Worm (Caenorhabditis elegans): ENCODE measurements around the gene M142.5.

The M142.5 gene

DNA sequence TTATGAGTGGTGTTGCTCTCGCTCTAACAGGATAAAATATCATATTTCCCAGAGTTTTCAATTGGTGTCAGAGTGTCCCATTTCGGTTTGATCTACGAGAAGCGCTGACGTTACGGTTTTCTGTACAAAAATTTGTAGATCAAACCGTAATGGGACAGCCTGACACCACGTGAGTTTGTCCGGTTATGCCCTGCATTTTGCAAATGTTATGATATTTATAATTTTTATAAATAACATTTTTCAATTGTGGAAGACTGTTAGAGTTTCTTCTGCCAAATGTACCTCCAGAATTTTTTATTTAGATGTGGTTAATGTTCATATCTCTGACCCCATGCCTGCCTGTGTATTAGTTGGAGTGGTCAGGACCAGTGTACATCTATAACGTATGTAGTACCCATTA, 36.8 kb upstream of the M142.5 start, which contains the start of gene fbxb-87:
Gene fbxb-87 (plus strand): TSS at position 301 of the 400 bp plus-strand sequence.
- TF ChIP-seq egl-5 (tag; optimal IDR thresholded peaks at IDR 0.05): no peak
- no peak for TF ChIP-seq ceh-9 (tag; optimal IDR thresholded peaks at IDR 0.05)
- no peak for TF ChIP-seq nhr-77 (tag; optimal IDR thresholded peaks at IDR 0.05)

DNA sequence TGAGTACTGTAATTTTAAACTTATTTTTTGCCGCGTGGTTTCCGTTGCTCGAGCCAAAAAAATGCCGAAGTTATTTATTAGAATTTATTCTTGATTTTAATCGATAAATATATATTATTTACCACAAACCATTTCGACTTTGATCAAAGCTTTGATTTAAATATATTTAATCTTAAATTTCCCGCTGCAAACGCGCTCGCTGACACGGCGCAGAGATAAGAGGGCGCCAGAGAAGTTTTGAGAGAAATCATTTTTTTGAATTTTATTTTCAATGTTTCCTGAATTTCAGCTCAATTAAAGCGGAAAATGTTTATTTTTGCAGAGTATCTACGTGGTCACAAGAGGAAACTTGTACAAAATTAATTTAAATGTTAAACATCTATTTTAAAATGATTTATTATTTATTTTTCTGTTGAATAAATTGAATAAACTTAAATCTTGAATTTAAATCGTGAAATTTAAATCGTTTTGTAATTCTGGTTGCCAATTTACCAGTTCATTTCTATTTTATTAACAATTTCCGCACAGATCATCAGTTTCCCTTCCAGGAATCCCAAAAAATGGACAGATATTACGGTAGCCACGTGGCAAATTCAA, 35.1 kb upstream of the M142.5 start, which contains the start of gene com-1:
Gene com-1 (plus strand): TSS at position 547 of the 597 bp plus-strand sequence.
- TF ChIP-seq nhr-67 (tag; optimal IDR thresholded peaks at IDR 0.05) (no peak), nhr-23 (tag; optimal IDR thresholded peaks at IDR 0.05) (peak; percentile 42), mdl-1 (tag; optimal IDR thresholded peaks at IDR 0.05) (no peak), pha-4 (tag; optimal IDR thresholded peaks at IDR 0.05) (peak; percentile 70), lin-15B (tag; optimal IDR thresholded peaks at IDR 0.05) (peak; percentile 83), ceh-28 (tag; optimal IDR thresholded peaks at IDR 0.05) (no peak), nfya-1 (tag; optimal IDR thresholded peaks at IDR 0.05; ENCODE audit: insufficient read depth) (peak; percentile 54), hmg-11 (tag; optimal IDR thresholded peaks at IDR 0.05) (peak; percentile 41), mml-1 (tag; optimal IDR thresholded peaks at IDR 0.05) (no peak), snpc-4 (tag; optimal IDR thresholded peaks at IDR 0.05) (peak; percentile 26), ceh-82 (tag; optimal IDR thresholded peaks at IDR 0.05) (no peak), ama-1 (optimal IDR thresholded peaks at IDR 0.05) (no peak)

DNA sequence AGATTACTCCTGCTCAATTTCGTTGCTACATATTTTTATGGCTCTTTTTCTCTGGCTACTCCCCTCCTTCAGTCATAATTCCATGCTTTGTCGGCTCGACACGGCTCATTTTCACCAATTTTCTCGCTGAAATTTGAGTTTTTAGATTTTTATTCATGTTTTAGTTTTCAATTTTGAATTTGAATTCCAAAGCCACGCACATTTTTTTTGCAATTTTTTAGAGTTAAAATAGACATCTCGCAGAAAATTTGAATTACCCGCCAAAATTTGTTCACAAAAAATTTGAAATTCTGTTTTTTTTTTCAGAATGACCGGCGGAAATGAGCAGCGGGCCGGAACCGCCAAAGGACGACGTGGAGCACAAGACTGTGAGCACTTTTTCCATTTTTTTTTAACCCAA, 28.7 kb upstream of the M142.5 start, which contains the start of gene unc-119:
Gene unc-119 (plus strand): TSS at position 301 of the 400 bp plus-strand sequence.
- no peak for TF ChIP-seq unc-62 (GFP tag; optimal IDR thresholded peaks at IDR 0.05)
- no peak for TF ChIP-seq nhr-11 (tag; optimal IDR thresholded peaks at IDR 0.05)
- TF ChIP-seq aly-2 (tag; optimal IDR thresholded peaks at IDR 0.05): no peak
- no peak for TF ChIP-seq mml-1 (tag; optimal IDR thresholded peaks at IDR 0.05)
- no peak for TF ChIP-seq nhr-43 (tag; optimal IDR thresholded peaks at IDR 0.05; ENCODE audit: poor library complexity, severe bottlenecking)
- TF ChIP-seq pqm-1 (tag; optimal IDR thresholded peaks at IDR 0.05): no peak
- TF ChIP-seq ama-1 (optimal IDR thresholded peaks at IDR 0.05): no peak
- TF ChIP-seq nhr-77 (tag; optimal IDR thresholded peaks at IDR 0.05): no peak
- TF ChIP-seq ceh-16 (tag; optimal IDR thresholded peaks at IDR 0.05): no peak
- TF ChIP-seq elt-3 (tag; optimal IDR thresholded peaks at IDR 0.05): no peak
- TF ChIP-seq nhr-12 (tag; optimal IDR thresholded peaks at IDR 0.05): no peak
- TF ChIP-seq ZK546.5 (tag; optimal IDR thresholded peaks at IDR 0.05): no peak
- TF ChIP-seq fkh-10 (GFP tag; optimal IDR thresholded peaks at IDR 0.05): no peak
- no peak for TF ChIP-seq unc-39 (tag; optimal IDR thresholded peaks at IDR 0.05)
- no peak for TF ChIP-seq ceh-28 (tag; optimal IDR thresholded peaks at IDR 0.05)
- TF ChIP-seq daf-12 (tag; optimal IDR thresholded peaks at IDR 0.05): no peak

DNA sequence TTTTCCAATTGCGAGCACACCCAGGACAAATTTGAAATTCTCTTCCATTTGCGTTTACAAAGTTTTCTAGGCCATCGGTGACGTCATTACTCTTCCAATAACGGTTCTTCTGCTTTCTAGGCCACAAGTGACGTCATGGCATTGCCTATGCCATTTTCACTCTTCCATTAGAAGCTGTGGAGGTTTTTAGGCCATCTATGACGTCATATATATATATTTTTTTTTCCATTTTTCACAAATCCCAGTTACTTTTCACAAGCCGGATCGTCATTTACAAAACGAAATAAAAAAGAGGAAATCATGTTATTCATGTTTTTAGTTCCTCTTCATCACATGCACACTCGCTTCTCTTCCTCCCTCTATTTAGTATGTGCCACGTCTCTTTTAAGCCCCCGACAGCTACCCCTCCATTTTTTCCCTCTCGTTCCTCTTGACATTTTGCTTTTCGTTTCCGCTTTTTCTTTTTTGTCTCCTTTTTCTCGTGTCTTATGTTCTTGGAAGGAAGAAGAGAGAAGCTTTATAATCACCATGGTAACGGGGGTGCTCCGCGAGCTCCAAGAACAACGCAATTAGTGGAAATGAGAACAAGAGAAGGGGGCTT, 27.9 kb upstream of the M142.5 start:
- TF ChIP-seq pqm-1 (tag; optimal IDR thresholded peaks at IDR 0.05): no peak
- peak; percentile 16 for TF ChIP-seq nhr-11 (tag; optimal IDR thresholded peaks at IDR 0.05)
- no peak for TF ChIP-seq unc-62 (GFP tag; optimal IDR thresholded peaks at IDR 0.05)
- TF ChIP-seq R02D3.7 (tag; optimal IDR thresholded peaks at IDR 0.05): no peak
- no peak for TF ChIP-seq ztf-4 (tag; optimal IDR thresholded peaks at IDR 0.05)
- TF ChIP-seq jun-1 (tag; optimal IDR thresholded peaks at IDR 0.05): no peak
- no peak for TF ChIP-seq nhr-67 (tag; optimal IDR thresholded peaks at IDR 0.05)
- no peak for TF ChIP-seq egl-5 (tag; optimal IDR thresholded peaks at IDR 0.05)
- no peak for TF ChIP-seq ZK546.5 (tag; optimal IDR thresholded peaks at IDR 0.05)
- no peak for TF ChIP-seq nhr-25 (tag; optimal IDR thresholded peaks at IDR 0.05)
- peak; percentile 38 for TF ChIP-seq nfya-1 (tag; optimal IDR thresholded peaks at IDR 0.05; ENCODE audit: insufficient read depth)
- no peak for TF ChIP-seq aly-2 (tag; optimal IDR thresholded peaks at IDR 0.05)
- no peak for TF ChIP-seq pha-4 (tag; optimal IDR thresholded peaks at IDR 0.05)
- TF ChIP-seq egl-27 (tag; optimal IDR thresholded peaks at IDR 0.05): no peak
- no peak for TF ChIP-seq sea-2 (GFP tag; optimal IDR thresholded peaks at IDR 0.05)
- no peak for TF ChIP-seq ceh-82 (tag; optimal IDR thresholded peaks at IDR 0.05)
- TF ChIP-seq nhr-76 (tag; optimal IDR thresholded peaks at IDR 0.05): no peak
- no peak for TF ChIP-seq elt-1 (tag; optimal IDR thresholded peaks at IDR 0.05)
- TF ChIP-seq fkh-2 (tag; optimal IDR thresholded peaks at IDR 0.05): no peak
- no peak for TF ChIP-seq elt-2 (tag; optimal IDR thresholded peaks at IDR 0.05)
- peak; percentile 18 for TF ChIP-seq lin-39 (tag; optimal IDR thresholded peaks at IDR 0.05)
- no peak for TF ChIP-seq nhr-12 (tag; optimal IDR thresholded peaks at IDR 0.05)
- TF ChIP-seq ceh-28 (tag; optimal IDR thresholded peaks at IDR 0.05): no peak
- TF ChIP-seq hmg-11 (tag; optimal IDR thresholded peaks at IDR 0.05): no peak
- no peak for TF ChIP-seq nhr-77 (tag; optimal IDR thresholded peaks at IDR 0.05)
- peak; percentile 71 for TF ChIP-seq fkh-10 (GFP tag; optimal IDR thresholded peaks at IDR 0.05)
- TF ChIP-seq nhr-237 (tag; optimal IDR thresholded peaks at IDR 0.05): no peak
- peak; percentile 21 for TF ChIP-seq lin-15B (tag; optimal IDR thresholded peaks at IDR 0.05)
- TF ChIP-seq nhr-43 (tag; optimal IDR thresholded peaks at IDR 0.05; ENCODE audit: poor library complexity, severe bottlenecking): no peak
- peak; percentile 39 for TF ChIP-seq snpc-4 (tag; optimal IDR thresholded peaks at IDR 0.05)
- TF ChIP-seq eor-1 (tag; optimal IDR thresholded peaks at IDR 0.05): no peak

Data from whole organism, L3 larva.